Worm (Caenorhabditis elegans) whole organism, young adult: Measurements from ENCODE around the gene Y37E11AR.7.

Experiments used
- B0261.1 ChIP-seq: sonication (generic microtip); optimal IDR thresholded peaks from 2 replicates; lab custom pipeline; 2016; ENCODE audit warnings: mild to moderate bottlenecking, missing genetic modification characterization, moderate library complexity, missing compliant biosample characterization
- F22D6.2 ChIP-seq: sonication (generic microtip); optimal IDR thresholded peaks from 2 replicates; lab custom pipeline; 2016; ENCODE audit warnings: mild to moderate bottlenecking, missing genetic modification characterization, missing compliant biosample characterization
- lag-1 ChIP-seq: fragments of 200-800 bp; sonication (Bioruptor generic); IDR thresholded peaks from 2 replicates; pipeline ENCODE4 v1.3.6; 2022; ENCODE audit warnings: missing genetic modification reagents, missing genetic modification characterization, missing compliant biosample characterization
- let-607 ChIP-seq, 2 experiments: fragments of 200-800 bp in 1 of 2; sonication (Bioruptor generic) in 1 of 2; sonication (generic microtip) in 1 of 2; optimal IDR thresholded peaks; 2 replicates each; lab custom pipeline; 2016 to 2018; ENCODE audit warnings: mild to moderate bottlenecking in 2 of 2, missing compliant biosample characterization in 2 of 2, missing genetic modification characterization in 2 of 2, moderate library complexity in 2 of 2, missing genotype in 1 of 2
- lsy-27 ChIP-seq: sonication (generic microtip); optimal IDR thresholded peaks from 2 replicates; lab custom pipeline; 2017; ENCODE audit warnings: missing genetic modification characterization, mild to moderate bottlenecking, missing compliant biosample characterization, antibody characterized with exemption, missing genotype, borderline replicate concordance; ENCODE audit not compliant: insufficient read depth
- unc-62 ChIP-seq: fragments of 150-350 bp; optimal IDR thresholded peaks from 2 replicates; lab custom pipeline; 2014; ENCODE audit warnings: missing biosample characterization, missing genetic modification reagents, missing genetic modification characterization

ce11 chrIV:3755921-3756320, 666 bp upstream of the Y37E11AR.7 start, which contains the start of gene best-20:
- no peak for TF ChIP-seq lag-1 (GFP tag; lab: Robert Waterston, UW)
- TF ChIP-seq let-607 (tag; optimal IDR thresholded peaks at IDR 0.05; lab: Kevin White, UChicago), result no peak
- TF ChIP-seq lsy-27 (tag; lab: Kevin White, UChicago), result no peak
- TF ChIP-seq F22D6.2 (tag; lab: Kevin White, UChicago), result no peak
- no peak for TF ChIP-seq B0261.1 (tag; lab: Kevin White, UChicago)
- no peak for TF ChIP-seq unc-62 (GFP tag; lab: Kevin White, UChicago)
